Fruit fly (Drosophila melanogaster) whole organism, prepupa: ENCODE results near the gene CG33710.

Experiments
- Blimp-1 ChIP-seq: fragments of 200-800 bp; sonication (Bioruptor generic); optimal IDR thresholded peaks from 3 replicates; lab custom pipeline; 2017; ENCODE audit warnings: missing biosample characterization, missing genetic modification characterization, mild to moderate bottlenecking, moderate library complexity, missing genetic modification reagents
- CG11294 ChIP-seq: fragments of 200-800 bp; sonication (Bioruptor generic); IDR thresholded peaks from 2 replicates; pipeline ENCODE4 v1.3.6; 2022; ENCODE audit warnings: missing biosample characterization, missing genetic modification characterization
- CG11902 ChIP-seq: fragments of 200-800 bp; sonication (Bioruptor generic); optimal IDR thresholded peaks from 3 replicates; lab custom pipeline; 2016; ENCODE audit warnings: missing biosample characterization, missing genetic modification characterization
- CG15336 ChIP-seq: fragments of 200-800 bp; sonication (Bioruptor generic); IDR thresholded peaks from 2 replicates; pipeline ENCODE4 v1.3.6; 2022; ENCODE audit warnings: missing biosample characterization, missing genetic modification characterization
- CG1621 ChIP-seq: fragments of 200-800 bp; sonication (Bioruptor generic); optimal IDR thresholded peaks from 3 replicates; lab custom pipeline; 2018; ENCODE audit warnings: missing biosample characterization, mild to moderate bottlenecking, missing genetic modification characterization
- CG16779 ChIP-seq: fragments of 200-800 bp; sonication (Bioruptor generic); optimal IDR thresholded peaks from 3 replicates; lab custom pipeline; 2017; ENCODE audit warnings: missing biosample characterization, mild to moderate bottlenecking, missing genetic modification characterization
- CG31627 ChIP-seq: fragments of 200-800 bp; sonication (Bioruptor generic); optimal IDR thresholded peaks from 3 replicates; lab custom pipeline; 2016; ENCODE audit warnings: missing biosample characterization, missing genetic modification characterization
- CG32006 ChIP-seq: fragments of 200-800 bp; sonication (Bioruptor generic); optimal IDR thresholded peaks from 3 replicates; lab custom pipeline; 2017; ENCODE audit warnings: missing biosample characterization, mild to moderate bottlenecking, missing genetic modification characterization
- CG3919 ChIP-seq: fragments of 200-800 bp; sonication (Bioruptor generic); optimal IDR thresholded peaks from 3 replicates; lab custom pipeline; 2016; ENCODE audit warnings: missing biosample characterization, missing genetic modification characterization
- CG6163 ChIP-seq: fragments of 200-800 bp; sonication (Bioruptor generic); IDR thresholded peaks from 3 replicates; pipeline ENCODE4 v1.3.6; 2022; ENCODE audit warnings: missing biosample characterization, missing genetic modification characterization
- CG6276 ChIP-seq: fragments of 200-800 bp; sonication (Bioruptor generic); optimal IDR thresholded peaks from 2 replicates; lab custom pipeline; 2017; ENCODE audit warnings: missing biosample characterization, mild to moderate bottlenecking, missing genetic modification characterization
- CG6792 ChIP-seq: fragments of 200-800 bp; sonication (Bioruptor generic); optimal IDR thresholded peaks from 3 replicates; lab custom pipeline; 2016; ENCODE audit warnings: missing biosample characterization, missing genetic modification characterization
- CG7368 ChIP-seq: fragments of 200-800 bp; sonication (Bioruptor generic); optimal IDR thresholded peaks from 3 replicates; lab custom pipeline; 2016; ENCODE audit warnings: missing biosample characterization, missing genetic modification characterization
- CG8319 ChIP-seq: fragments of 200-800 bp; sonication (Bioruptor generic); optimal IDR thresholded peaks from 3 replicates; lab custom pipeline; 2016; ENCODE audit warnings: missing biosample characterization, missing genetic modification characterization
- CG8632 ChIP-seq: fragments of 200-800 bp; sonication (Bioruptor generic); optimal IDR thresholded peaks from 3 replicates; lab custom pipeline; 2016; ENCODE audit warnings: missing biosample characterization, missing genetic modification characterization
- CG9139 ChIP-seq: fragments of 200-800 bp; sonication (Bioruptor generic); optimal IDR thresholded peaks from 3 replicates; lab custom pipeline; 2017; ENCODE audit warnings: missing biosample characterization, mild to moderate bottlenecking, missing genetic modification characterization
- Eip93F ChIP-seq: fragments of 200-800 bp; sonication (Bioruptor generic); optimal IDR thresholded peaks from 2 replicates; lab custom pipeline; 2016; ENCODE audit warnings: missing biosample characterization, mild to moderate bottlenecking, missing genetic modification characterization
- Ets96B ChIP-seq: fragments of 200-800 bp; optimal IDR thresholded peaks from 2 replicates; lab custom pipeline; 2019; ENCODE audit warnings: missing biosample characterization, mild to moderate bottlenecking, missing genetic modification characterization, moderate library complexity
- Hr38 ChIP-seq: sonication (Bioruptor generic); optimal IDR thresholded peaks from 2 replicates; lab custom pipeline; 2016; ENCODE audit warnings: missing biosample characterization, missing genetic modification characterization
- Hr39 ChIP-seq: fragments of 200-800 bp; sonication (Bioruptor generic); optimal IDR thresholded peaks from 2 replicates; lab custom pipeline; 2016; ENCODE audit warnings: missing biosample characterization, missing genetic modification characterization
- Hr4 ChIP-seq: fragments of 200-800 bp; sonication (Bioruptor generic); optimal IDR thresholded peaks from 3 replicates; lab custom pipeline; 2016; ENCODE audit warnings: missing biosample characterization, missing genetic modification characterization
- OdsH ChIP-seq: fragments of 200-800 bp; sonication (Bioruptor generic); optimal IDR thresholded peaks from 3 replicates; lab custom pipeline; 2016; ENCODE audit warnings: missing biosample characterization, missing genetic modification characterization
- Smox ChIP-seq: fragments of 200-800 bp; sonication (Bioruptor generic); optimal IDR thresholded peaks from 3 replicates; lab custom pipeline; 2016; ENCODE audit warnings: missing biosample characterization, missing genetic modification characterization
- achi ChIP-seq: fragments of 200-800 bp; sonication (Bioruptor generic); optimal IDR thresholded peaks from 3 replicates; lab custom pipeline; 2016; ENCODE audit warnings: missing biosample characterization, missing genetic modification characterization
- acj6 ChIP-seq: fragments of 200-800 bp; sonication (Bioruptor generic); optimal IDR thresholded peaks from 3 replicates; lab custom pipeline; 2016; ENCODE audit warnings: missing biosample characterization, missing genetic modification characterization
- cyc ChIP-seq: fragments of 200-800 bp; sonication (Bioruptor generic); optimal IDR thresholded peaks from 3 replicates; lab custom pipeline; 2016; ENCODE audit warnings: missing biosample characterization, missing genetic modification characterization
- dac ChIP-seq: fragments of 200-800 bp; sonication (Bioruptor generic); optimal IDR thresholded peaks from 2 replicates; lab custom pipeline; 2017; ENCODE audit warnings: missing biosample characterization, mild to moderate bottlenecking, missing genetic modification characterization
- dsx ChIP-seq: fragments of 200-800 bp; optimal IDR thresholded peaks from 3 replicates; lab custom pipeline; 2019; ENCODE audit warnings: missing biosample characterization, mild to moderate bottlenecking, missing genetic modification characterization, moderate library complexity; ENCODE audit not compliant: poor library complexity, severe bottlenecking
- esn ChIP-seq: fragments of 200-800 bp; sonication (Bioruptor generic); optimal IDR thresholded peaks from 2 replicates; lab custom pipeline; 2016; ENCODE audit warnings: missing biosample characterization, mild to moderate bottlenecking, missing genetic modification characterization, moderate library complexity
- fd59A ChIP-seq: fragments of 200-800 bp; sonication (Bioruptor generic); optimal IDR thresholded peaks from 2 replicates; lab custom pipeline; 2017; ENCODE audit warnings: missing biosample characterization, mild to moderate bottlenecking, missing genetic modification characterization, missing genetic modification reagents
- fd85E ChIP-seq: fragments of 200-800 bp; sonication (Bioruptor generic); optimal IDR thresholded peaks from 3 replicates; lab custom pipeline; 2016; ENCODE audit warnings: missing biosample characterization, missing genetic modification characterization
- lz ChIP-seq: fragments of 200-800 bp; sonication (Bioruptor generic); optimal IDR thresholded peaks from 3 replicates; lab custom pipeline; 2016; ENCODE audit warnings: missing biosample characterization, missing genetic modification characterization
- salr ChIP-seq, 2 experiments: fragments of 200-800 bp; sonication (Bioruptor generic); optimal IDR thresholded peaks; 3 replicates each; lab custom pipeline; 2016 to 2018; ENCODE audit warnings: missing biosample characterization in 2 of 2, missing genetic modification characterization in 2 of 2, mild to moderate bottlenecking in 1 of 2
- ss ChIP-seq, 2 experiments: fragments of 200-800 bp; sonication (Bioruptor generic); optimal IDR thresholded peaks; 2 replicates in 1 of 2; 3 replicates in 1 of 2; lab custom pipeline; 2017 to 2018; ENCODE audit warnings: mild to moderate bottlenecking in 2 of 2, missing biosample characterization in 2 of 2, missing genetic modification characterization in 2 of 2, moderate library complexity in 1 of 2
- svp ChIP-seq: fragments of 200-800 bp; sonication (Bioruptor generic); peaks from one replicate; lab custom pipeline; 2016; ENCODE audit warnings: missing biosample characterization, missing genetic modification characterization
- vri ChIP-seq: fragments of 200-800 bp; sonication (Bioruptor generic); optimal IDR thresholded peaks from 3 replicates; lab custom pipeline; 2016; ENCODE audit warnings: missing biosample characterization, mild to moderate bottlenecking, missing genetic modification characterization

The CG33710 gene

DNA sequence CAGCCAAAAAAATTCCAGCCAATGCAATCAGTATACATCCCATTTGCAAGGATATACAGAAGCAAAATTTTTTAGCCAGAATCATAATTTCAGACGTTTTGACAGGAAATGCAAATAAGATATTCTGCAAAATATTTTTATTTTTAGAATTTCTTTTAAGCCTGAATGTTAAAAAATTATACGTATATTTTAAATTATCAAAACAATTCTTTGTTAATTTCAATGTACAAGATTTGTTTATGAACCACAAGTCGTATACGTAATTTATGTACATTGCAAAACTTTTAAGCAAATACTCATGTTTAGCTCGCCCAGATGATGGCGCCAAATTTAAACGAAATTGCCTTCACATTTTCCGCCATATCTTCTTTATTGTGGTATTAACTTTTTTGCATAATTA lies 1.8 kb upstream of the CG33710 start, which contains the start of gene CG42654:
CG42654 (minus strand) TSS at position 101 of the 400 bp plus-strand sequence.
- TF ChIP-seq CG32006 (no peak), CG8319 (GFP tag; lab: Kevin White, UChicago) (no peak), OdsH (no peak), dac (no peak), lz (GFP tag; lab: Kevin White, UChicago) (no peak), Hr39 (GFP tag; lab: Kevin White, UChicago) (no peak)

- no peak for TF ChIP-seq fd85E (GFP tag; lab: Kevin White, UChicago)
Measured at dm6 chr3L:19953612-19954011, 1.0 kb upstream of the CG33710 start, which contains the start of gene CG42655. Gene CG42655, minus strand, starts transcription at chr3L:19953712.

DNA sequence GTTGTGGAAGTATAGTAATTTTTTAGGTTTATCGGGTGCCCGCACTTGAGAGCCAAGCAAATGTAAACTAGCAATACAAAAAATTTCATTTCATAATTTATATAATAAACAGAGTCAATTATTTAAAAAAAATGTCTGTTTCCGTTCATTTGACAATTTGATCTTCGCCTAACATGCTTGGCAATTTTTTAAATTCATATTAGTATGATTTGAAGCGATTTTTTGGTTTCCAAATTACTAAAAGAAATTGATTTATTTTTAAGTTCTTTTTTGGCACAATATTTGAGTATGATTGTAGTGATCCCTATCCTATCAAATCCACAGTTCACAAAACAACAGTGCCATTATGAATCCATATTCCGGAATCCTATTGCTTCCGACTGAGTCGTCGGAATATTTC lies 722 bp downstream of the CG33710 start, which contains the start of gene CG34258:
CG34258 (minus strand) TSS at position 101 of the 400 bp plus-strand sequence.
- no peak for TF ChIP-seq achi
- TF ChIP-seq CG6792 (GFP tag; lab: Kevin White, UChicago): no peak
- TF ChIP-seq CG15336 (GFP tag; lab: Robert Waterston, UW): no peak
- TF ChIP-seq CG31627 (GFP tag; lab: Kevin White, UChicago): no peak
- TF ChIP-seq Hr38 (GFP tag; lab: Kevin White, UChicago): no peak
- no peak for TF ChIP-seq Smox (GFP tag; lab: Kevin White, UChicago)
- TF ChIP-seq CG6276 (GFP tag; lab: Kevin White, UChicago): no peak
- no peak for TF ChIP-seq CG9139 (GFP tag; lab: Kevin White, UChicago)
- no peak for TF ChIP-seq Hr4 (GFP tag; lab: Kevin White, UChicago)
- TF ChIP-seq Blimp-1 (GFP tag; lab: Kevin White, UChicago): no peak
- TF ChIP-seq CG6163 (GFP tag; lab: Robert Waterston, UW): no peak
- TF ChIP-seq, all 60 proteins: peak for 0

DNA sequence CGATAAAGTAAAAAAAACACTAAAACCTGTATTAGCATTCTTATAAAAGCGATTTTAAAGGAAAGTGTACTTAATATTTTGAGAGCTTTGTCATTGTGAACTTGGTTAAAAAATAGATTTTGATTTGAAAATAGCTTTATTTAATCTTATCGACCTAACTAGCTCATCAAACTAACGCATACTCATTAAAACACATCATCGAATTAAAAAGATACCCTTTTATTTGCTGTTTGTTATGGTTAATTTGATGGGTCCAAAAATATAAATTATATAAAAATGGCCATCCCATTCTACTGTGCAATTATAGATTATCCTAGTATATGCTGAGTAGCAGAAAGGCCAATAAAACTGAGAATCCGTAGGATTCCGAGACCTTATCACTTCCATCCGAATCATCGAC lies 1.6 kb downstream of the CG33710 start, which contains the start of gene CG32219:
CG32219 (minus strand) TSS at position 101 of the 400 bp plus-strand sequence.
- TF ChIP-seq CG15336 (GFP tag; lab: Robert Waterston, UW) (no peak), CG9139 (GFP tag; lab: Kevin White, UChicago) (no peak), achi (no peak), cyc (no peak), Hr4 (GFP tag; lab: Kevin White, UChicago) (no peak), esn (no peak), Eip93F (GFP tag; lab: Kevin White, UChicago) (no peak), CG3919 (GFP tag; lab: Kevin White, UChicago) (no peak), CG32006 (no peak), CG7368 (GFP tag; lab: Kevin White, UChicago) (no peak), CG6163 (GFP tag; lab: Robert Waterston, UW) (no peak), salr (GFP tag; optimal IDR thresholded peaks at IDR 0.05; lab: Kevin White, UChicago) (no peak), CG11294 (GFP tag; lab: Robert Waterston, UW) (no peak), Ets96B (tag; lab: Kevin White, UChicago) (no peak), CG1621 (tag; lab: Kevin White, UChicago) (no peak), CG16779 (no peak), acj6 (no peak), CG11902 (no peak), CG8632 (GFP tag; lab: Kevin White, UChicago) (no peak), fd59A (GFP tag; lab: Kevin White, UChicago) (no peak)

dm6 chr3L:19945469-19945868 lies 7.1 kb downstream of the CG33710 start:
- no peak for TF ChIP-seq dsx (GFP tag; lab: Kevin White, UChicago)
- peak; percentile 39 for TF ChIP-seq vri (GFP tag; lab: Kevin White, UChicago)
- no peak for TF ChIP-seq ss (GFP tag; optimal IDR thresholded peaks at IDR 0.05; lab: Kevin White, UChicago)
- TF ChIP-seq svp: peak; percentile 64
